Worm (Caenorhabditis elegans) whole organism, L4 larva: ENCODE results near the gene lgc-27.

Source experiments
- D1046.2 ChIP-seq: fragments of 200-800 bp; sonication (Bioruptor generic); IDR thresholded peaks from 2 replicates; pipeline ENCODE4 v1.3.6; 2022; ENCODE audit warnings: missing genetic modification characterization, missing compliant biosample characterization
- F37D6.2 ChIP-seq: sonication (generic microtip); optimal IDR thresholded peaks from 2 replicates; lab custom pipeline; 2016; ENCODE audit warnings: mild to moderate bottlenecking, missing genetic modification characterization, missing compliant biosample characterization
- F49E8.2 ChIP-seq: sonication (generic microtip); optimal IDR thresholded peaks from 2 replicates; lab custom pipeline; 2016; ENCODE audit warnings: missing compliant biosample characterization, mild to moderate bottlenecking, missing genetic modification characterization, borderline replicate concordance
- R02D3.7 ChIP-seq: fragments of 150-350 bp; sonication (generic microtip); optimal IDR thresholded peaks from 3 replicates; lab custom pipeline; 2014; ENCODE audit warnings: missing biosample characterization, missing genetic modification characterization
- Y48G9A.11 ChIP-seq: fragments of 200-800 bp; sonication (Bioruptor generic); IDR thresholded peaks from 2 replicates; pipeline ENCODE4 v1.3.6; 2022; ENCODE audit warnings: missing genetic modification reagents, missing genetic modification characterization, missing compliant biosample characterization
- Y5F2A.4 ChIP-seq: fragments of 200-800 bp; sonication (Bioruptor generic); optimal IDR thresholded peaks from 2 replicates; lab custom pipeline; 2018; ENCODE audit warnings: mild to moderate bottlenecking, missing genetic modification characterization, missing compliant biosample characterization
- Y75B8A.6 ChIP-seq: fragments of 200-800 bp; sonication (Bioruptor generic); IDR thresholded peaks from 2 replicates; pipeline ENCODE4 v1.3.6; 2022; ENCODE audit warnings: missing genetic modification reagents, missing genetic modification characterization, missing compliant biosample characterization
- aha-1 ChIP-seq: fragments of 150-350 bp; peaks from one replicate; lab custom pipeline; 2014; ENCODE audit warnings: missing biosample characterization, missing genetic modification characterization
- aly-2 ChIP-seq: sonication (generic microtip); optimal IDR thresholded peaks from 2 replicates; lab custom pipeline; 2018; ENCODE audit warnings: missing biosample characterization, missing genetic modification characterization
- arid-1 ChIP-seq: fragments of 200-800 bp; sonication (Bioruptor generic); conservative IDR thresholded peaks from 2 replicates; pipeline ENCODE4 v1.3.6; 2022; ENCODE audit warnings: missing genetic modification reagents, missing genetic modification characterization, missing compliant biosample characterization
- ceh-20 ChIP-seq: fragments of 200-800 bp; sonication (Bioruptor generic); IDR thresholded peaks from 2 replicates; pipeline ENCODE4 v1.3.6; 2022; ENCODE audit warnings: missing genetic modification reagents, missing genetic modification characterization, missing compliant biosample characterization
- ceh-44 ChIP-seq: fragments of 200-800 bp; sonication (Bioruptor generic); IDR thresholded peaks from 2 replicates; pipeline ENCODE4 v1.3.6; 2022; ENCODE audit warnings: missing genetic modification reagents, missing genetic modification characterization, missing compliant biosample characterization
- ceh-82 ChIP-seq: sonication (generic microtip); optimal IDR thresholded peaks from 2 replicates; lab custom pipeline; 2017; ENCODE audit warnings: missing biosample characterization, missing genetic modification characterization
- ctbp-1 ChIP-seq: fragments of 200-800 bp; sonication (Bioruptor generic); IDR thresholded peaks from 2 replicates; pipeline ENCODE4 v1.3.6; 2022; ENCODE audit warnings: missing genetic modification reagents, missing genetic modification characterization, missing compliant biosample characterization
- daf-8 ChIP-seq: fragments of 200-800 bp; sonication (Bioruptor generic); IDR thresholded peaks from 2 replicates; pipeline ENCODE4 v1.3.6; 2022; ENCODE audit warnings: missing genetic modification characterization, missing compliant biosample characterization
- dpl-1 ChIP-seq: fragments of 150-350 bp; optimal IDR thresholded peaks from 2 replicates; lab custom pipeline; 2014; ENCODE audit warnings: missing biosample characterization, missing genetic modification reagents, missing genetic modification characterization
- duxl-1 ChIP-seq: sonication (generic microtip); optimal IDR thresholded peaks from 2 replicates; lab custom pipeline; 2016; ENCODE audit warnings: mild to moderate bottlenecking, missing genetic modification characterization, moderate library complexity, missing compliant biosample characterization; ENCODE audit not compliant: poor library complexity
- dve-1 ChIP-seq: sonication (generic microtip); optimal IDR thresholded peaks from 2 replicates; lab custom pipeline; 2017; ENCODE audit warnings: antibody characterized with exemption, mild to moderate bottlenecking, missing genetic modification characterization, missing compliant biosample characterization; ENCODE audit not compliant: insufficient read depth
- egl-27 ChIP-seq: sonication (generic microtip); optimal IDR thresholded peaks from 3 replicates; lab custom pipeline; 2017; ENCODE audit warnings: missing biosample characterization, missing genetic modification reagents, missing genetic modification characterization
- egl-43 ChIP-seq: fragments of 200-800 bp; sonication (Bioruptor generic); IDR thresholded peaks from 2 replicates; pipeline ENCODE4 v1.3.6; 2022; ENCODE audit warnings: missing genetic modification reagents, missing genetic modification characterization, missing compliant biosample characterization
- fos-1 ChIP-seq: fragments of 150-350 bp; optimal IDR thresholded peaks from 2 replicates; lab custom pipeline; 2014; ENCODE audit warnings: missing biosample characterization, missing genetic modification characterization
- gei-8 ChIP-seq: fragments of 200-800 bp; sonication (Bioruptor generic); optimal IDR thresholded peaks from 2 replicates; lab custom pipeline; 2018; ENCODE audit warnings: mild to moderate bottlenecking, missing genetic modification characterization, missing compliant biosample characterization
- hlh-11 ChIP-seq: fragments of 200-800 bp; sonication (Bioruptor generic); optimal IDR thresholded peaks from 2 replicates; lab custom pipeline; 2018; ENCODE audit warnings: mild to moderate bottlenecking, missing genetic modification characterization, missing compliant biosample characterization
- hlh-30 ChIP-seq: sonication (generic microtip); optimal IDR thresholded peaks from 2 replicates; lab custom pipeline; 2017; ENCODE audit warnings: antibody characterized with exemption, mild to moderate bottlenecking, missing genetic modification characterization, missing compliant biosample characterization; ENCODE audit not compliant: insufficient read depth
- lim-7 ChIP-seq: fragments of 200-800 bp; sonication (Bioruptor generic); IDR thresholded peaks from 2 replicates; pipeline ENCODE4 v1.3.6; 2022; ENCODE audit warnings: missing genetic modification characterization, missing compliant biosample characterization
- lin-1 ChIP-seq: fragments of 200-800 bp; sonication (Bioruptor generic); IDR thresholded peaks from 2 replicates; pipeline ENCODE4 v1.3.6; 2022; ENCODE audit warnings: missing genetic modification reagents, missing genetic modification characterization, missing compliant biosample characterization
- lin-13 ChIP-seq: fragments of 150-350 bp; optimal IDR thresholded peaks from 2 replicates; lab custom pipeline; 2014; ENCODE audit warnings: missing biosample characterization, missing genetic modification reagents, missing genetic modification characterization
- mes-2 ChIP-seq: sonication (generic microtip); optimal IDR thresholded peaks from 2 replicates; lab custom pipeline; 2016; ENCODE audit warnings: missing genotype, mild to moderate bottlenecking, missing genetic modification characterization, missing compliant biosample characterization; ENCODE audit not compliant: poor library complexity, severe bottlenecking
- nhr-11 ChIP-seq: fragments of 150-350 bp; optimal IDR thresholded peaks from 2 replicates; lab custom pipeline; 2014; ENCODE audit warnings: missing biosample characterization, missing genetic modification characterization
- nhr-25 ChIP-seq: sonication (generic microtip); optimal IDR thresholded peaks from 2 replicates; lab custom pipeline; 2017; ENCODE audit warnings: missing genetic modification characterization, mild to moderate bottlenecking, missing compliant biosample characterization, antibody characterized with exemption, moderate library complexity, borderline replicate concordance; ENCODE audit not compliant: insufficient read depth
- nhr-28 ChIP-seq: fragments of 150-350 bp; optimal IDR thresholded peaks from 2 replicates; lab custom pipeline; 2014; ENCODE audit warnings: missing biosample characterization, missing genetic modification characterization
- nhr-41 ChIP-seq: fragments of 200-800 bp; sonication (Bioruptor generic); IDR thresholded peaks from 2 replicates; pipeline ENCODE4 v1.3.6; 2022; ENCODE audit warnings: missing genetic modification reagents, missing genetic modification characterization, missing compliant biosample characterization
- nhr-42 ChIP-seq: fragments of 200-800 bp; sonication (Bioruptor generic); IDR thresholded peaks from 2 replicates; pipeline ENCODE4 v1.3.6; 2022; ENCODE audit warnings: missing genetic modification characterization, missing compliant biosample characterization
- nhr-76 ChIP-seq: fragments of 150-350 bp; optimal IDR thresholded peaks from 2 replicates; lab custom pipeline; 2014; ENCODE audit warnings: missing biosample characterization, missing genetic modification characterization
- rbr-2 ChIP-seq: sonication (generic microtip); optimal IDR thresholded peaks from 2 replicates; lab custom pipeline; 2016; ENCODE audit warnings: missing genotype, missing genetic modification characterization, missing compliant biosample characterization
- saeg-2 ChIP-seq: fragments of 200-800 bp; sonication (Bioruptor generic); IDR thresholded peaks from 2 replicates; pipeline ENCODE4 v1.3.6; 2022; ENCODE audit warnings: missing genetic modification reagents, missing genetic modification characterization, missing compliant biosample characterization
- skn-1 ChIP-seq: fragments of 150-350 bp; optimal IDR thresholded peaks from 2 replicates; lab custom pipeline; 2014; ENCODE audit warnings: missing biosample characterization, missing genetic modification characterization
- snpc-1.2 ChIP-seq: fragments of 200-800 bp; sonication (Bioruptor generic); IDR thresholded peaks from 2 replicates; pipeline ENCODE4 v1.3.6; 2022; ENCODE audit warnings: missing genetic modification reagents, missing genetic modification characterization, missing compliant biosample characterization
- spr-3 ChIP-seq: fragments of 200-800 bp; sonication (Bioruptor generic); optimal IDR thresholded peaks from 2 replicates; lab custom pipeline; 2018; ENCODE audit warnings: mild to moderate bottlenecking, missing genetic modification characterization, missing compliant biosample characterization
- tra-1 ChIP-seq: fragments of 200-800 bp; sonication (Bioruptor generic); IDR thresholded peaks from 2 replicates; pipeline ENCODE4 v1.3.6; 2022; ENCODE audit warnings: missing genetic modification reagents, missing genetic modification characterization, missing compliant biosample characterization
- vab-7 ChIP-seq: fragments of 200-800 bp; sonication (Bioruptor generic); IDR thresholded peaks from 2 replicates; pipeline ENCODE4 v1.3.6; 2022; ENCODE audit warnings: missing genetic modification reagents, missing genetic modification characterization, missing compliant biosample characterization
- zip-11 ChIP-seq: fragments of 200-800 bp; sonication (Bioruptor generic); IDR thresholded peaks from 2 replicates; pipeline ENCODE4 v1.3.6; 2022; ENCODE audit warnings: missing genetic modification characterization, missing compliant biosample characterization
- ztf-7 ChIP-seq: fragments of 150-350 bp; optimal IDR thresholded peaks from 2 replicates; lab custom pipeline; 2014; ENCODE audit warnings: missing biosample characterization, missing genetic modification characterization

The lgc-27 gene

ce11 chrII:4661278-4661677 is 12.4 kb downstream of the lgc-27 start, which contains the start of gene T05A7.13:
T05A7.13 (minus strand) TSS chrII:4661378.
- TF ChIP-seq dve-1 (no peak), vab-7 (no peak), ceh-20 (GFP tag; lab: Robert Waterston, UW) (no peak), D1046.2 (GFP tag; lab: Robert Waterston, UW) (no peak), Y5F2A.4 (GFP tag; lab: Kevin White, UChicago) (no peak), gei-8 (GFP tag; lab: Kevin White, UChicago) (no peak), arid-1 (no peak), saeg-2 (no peak), ctbp-1 (GFP tag; lab: Robert Waterston, UW) (no peak), Y48G9A.11 (no peak), rbr-2 (tag; lab: Kevin White, UChicago) (no peak), F49E8.2 (no peak), ztf-7 (no peak), nhr-42 (no peak), fos-1 (tag; lab: Kevin White, UChicago) (no peak), lin-13 (GFP tag; lab: Kevin White, UChicago) (no peak), egl-27 (tag; lab: Kevin White, UChicago) (no peak), zip-11 (GFP tag; lab: Robert Waterston, UW) (no peak), spr-3 (GFP tag; lab: Kevin White, UChicago) (no peak)

DNA sequence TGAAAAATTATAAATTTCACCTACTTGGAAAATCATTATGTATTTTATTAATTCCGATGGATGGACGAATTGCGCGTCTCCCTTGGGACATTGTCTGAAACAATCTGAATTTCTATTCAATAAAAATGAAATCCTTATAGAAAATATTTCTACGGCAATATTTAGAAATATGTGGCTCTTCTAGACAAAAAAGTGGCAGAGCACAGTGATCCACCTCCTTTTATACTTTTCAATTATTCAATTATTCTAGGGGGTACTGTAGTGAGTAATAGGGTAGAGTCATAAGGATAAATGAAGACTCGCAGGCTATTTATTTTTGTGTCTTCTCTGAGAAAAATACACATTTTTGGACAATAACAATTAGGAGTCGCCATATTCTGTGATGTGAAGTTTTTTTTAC is 14.3 kb downstream of the lgc-27 start, which contains the start of gene T05A7.12:
T05A7.12 (minus strand) TSS at position 101 of the 400 bp plus-strand sequence.
- TF ChIP-seq ceh-82 (tag; lab: Kevin White, UChicago): no peak
- TF ChIP-seq nhr-11 (tag; lab: Kevin White, UChicago): no peak

DNA sequence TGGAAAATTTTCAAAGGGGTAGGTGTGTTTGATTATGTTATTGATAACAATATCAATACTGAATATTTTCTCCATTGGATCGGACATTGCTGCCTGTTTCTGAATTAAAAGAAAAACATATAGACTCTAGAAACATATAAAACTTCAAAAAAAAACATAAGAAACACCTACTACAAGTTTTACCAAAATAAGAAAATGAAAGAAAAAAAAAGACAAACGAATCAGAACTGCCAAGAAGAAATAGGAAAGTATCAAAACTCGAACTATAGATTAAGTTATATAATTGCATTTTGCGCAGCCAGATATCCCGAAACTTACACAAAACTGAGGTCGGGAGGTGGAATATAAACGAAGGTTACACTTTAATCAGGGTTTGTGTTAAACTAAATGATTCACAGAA is 16.5 kb downstream of the lgc-27 start, which contains the start of gene T05A7.11:
T05A7.11 (minus strand) TSS at position 101 of the 400 bp plus-strand sequence.
- TF ChIP-seq dpl-1 (GFP tag; lab: Kevin White, UChicago) (no peak), gei-8 (GFP tag; lab: Kevin White, UChicago) (no peak), R02D3.7 (tag; lab: Kevin White, UChicago) (no peak), lim-7 (GFP tag; lab: Robert Waterston, UW) (no peak), ceh-20 (GFP tag; lab: Robert Waterston, UW) (no peak), lin-13 (GFP tag; lab: Kevin White, UChicago) (no peak), hlh-30 (tag; lab: Kevin White, UChicago) (no peak), tra-1 (GFP tag; lab: Robert Waterston, UW) (no peak), hlh-11 (no peak), snpc-1.2 (no peak), skn-1 (tag; lab: Kevin White, UChicago) (no peak), nhr-28 (no peak)
- TF ChIP-seq, all 104 proteins: peak for 0

ce11 chrII:4667572-4667971 is 18.7 kb downstream of the lgc-27 start, which contains the start of gene fut-5:
fut-5 (minus strand) TSS chrII:4667672.
- TF ChIP-seq aha-1 (peak; percentile 0), Y75B8A.6 (no peak)

- TF ChIP-seq mes-2 (tag; lab: Kevin White, UChicago): no peak
- no peak for TF ChIP-seq F37D6.2 (tag; lab: Kevin White, UChicago)
- no peak for TF ChIP-seq egl-43 (GFP tag; lab: Robert Waterston, UW)
- no peak for TF ChIP-seq aly-2 (tag; lab: Kevin White, UChicago)
- TF ChIP-seq lin-1 (GFP tag; lab: Robert Waterston, UW): no peak
- TF ChIP-seq daf-8: no peak
- TF ChIP-seq snpc-1.2: no peak
- TF ChIP-seq ceh-44 (GFP tag; lab: Robert Waterston, UW): no peak
- no peak for TF ChIP-seq Y75B8A.6
- TF ChIP-seq duxl-1: no peak
- TF ChIP-seq lim-7 (GFP tag; lab: Robert Waterston, UW): no peak
- no peak for TF ChIP-seq zip-11 (GFP tag; lab: Robert Waterston, UW)
- no peak for TF ChIP-seq nhr-41 (GFP tag; lab: Robert Waterston, UW)
- TF ChIP-seq dpl-1 (GFP tag; lab: Kevin White, UChicago): no peak
- no peak for TF ChIP-seq nhr-76 (tag; lab: Kevin White, UChicago)
- TF ChIP-seq nhr-25 (tag; lab: Kevin White, UChicago): no peak
- TF ChIP-seq, all 104 proteins: peak for 0
Measured at ce11 chrII:4671692-4672091, 22.8 kb downstream of the lgc-27 start, which contains the start of gene T05A7.6. T05A7.6 (minus strand) TSS chrII:4671792.
